Worm (Caenorhabditis elegans) whole organism, L1 larva: ENCODE measurements around the gene trxr-1.

Experiments used
- fkh-8 ChIP-seq: sonication (generic microtip); optimal IDR thresholded peaks from 2 replicates; lab custom pipeline; 2016; ENCODE audit warnings: mild to moderate bottlenecking, missing genetic modification characterization, missing compliant biosample characterization
- nhr-47 ChIP-seq: sonication (generic microtip); optimal IDR thresholded peaks from 2 replicates; lab custom pipeline; 2016; ENCODE audit warnings: mild to moderate bottlenecking, missing genetic modification characterization, moderate library complexity, missing compliant biosample characterization
- pag-3 ChIP-seq: sonication (generic microtip); optimal IDR thresholded peaks from 2 replicates; lab custom pipeline; 2017; ENCODE audit warnings: missing genetic modification characterization, mild to moderate bottlenecking, missing compliant biosample characterization, antibody characterized with exemption, borderline replicate concordance; ENCODE audit not compliant: insufficient read depth
- unc-62 ChIP-seq: fragments of 150-350 bp; optimal IDR thresholded peaks from 2 replicates; lab custom pipeline; 2014; ENCODE audit warnings: missing biosample characterization, missing genetic modification reagents, missing genetic modification characterization
- ztf-11 ChIP-seq, 2 experiments: sonication (generic microtip); optimal IDR thresholded peaks; 2 replicates each; lab custom pipeline; 2016 to 2017; ENCODE audit warnings: missing genetic modification characterization in 2 of 2, missing biosample characterization in 1 of 2, missing compliant biosample characterization in 1 of 2

- TF ChIP-seq fkh-8 (tag; lab: Kevin White, UChicago) (no peak), nhr-47 (no peak), ztf-11 (tag; optimal IDR thresholded peaks at IDR 0.05; lab: Kevin White, UChicago) (no peak), unc-62 (GFP tag; lab: Kevin White, UChicago) (no peak), pag-3 (tag; lab: Kevin White, UChicago) (no peak)
These were observed 45.9 kb downstream of the trxr-1 start, which contains the start of gene srx-50 for ce11 chrIV:7057677-7058076.
